Worm (Caenorhabditis elegans) whole organism, late embryonic: Measurements from ENCODE around the gene ndx-6.

Experiments used
- ama-1 ChIP-seq: fragments of 150-350 bp; optimal IDR thresholded peaks from 2 replicates; lab custom pipeline; 2014
- che-1 ChIP-seq: sonication (generic microtip); optimal IDR thresholded peaks from 2 replicates; lab custom pipeline; 2016; ENCODE audit warnings: mild to moderate bottlenecking, missing genetic modification characterization, missing compliant biosample characterization
- dve-1 ChIP-seq: sonication (generic microtip); optimal IDR thresholded peaks from 2 replicates; lab custom pipeline; 2017; ENCODE audit warnings: antibody characterized with exemption, mild to moderate bottlenecking, missing genetic modification characterization, missing compliant biosample characterization
- fkh-10 ChIP-seq: fragments of 150-350 bp; optimal IDR thresholded peaks from 2 replicates; lab custom pipeline; 2014; ENCODE audit warnings: missing biosample characterization, missing genetic modification reagents, missing genetic modification characterization
- lin-11 ChIP-seq: fragments of 200-800 bp; sonication (Bioruptor generic); optimal IDR thresholded peaks from 2 replicates; lab custom pipeline; 2018; ENCODE audit warnings: mild to moderate bottlenecking, missing genetic modification characterization, missing compliant biosample characterization
- nhr-11 ChIP-seq: fragments of 150-350 bp; optimal IDR thresholded peaks from 2 replicates; lab custom pipeline; 2014; ENCODE audit warnings: missing biosample characterization, missing genetic modification characterization

- TF ChIP-seq che-1 (tag; lab: Kevin White, UChicago) (no peak), dve-1 (tag; lab: Kevin White, UChicago) (peak; percentile 4), nhr-11 (tag; lab: Kevin White, UChicago) (no peak), lin-11 (no peak), ama-1 (lab: Kevin White, UChicago) (peak; percentile 43), fkh-10 (GFP tag; lab: Kevin White, UChicago) (no peak)
Measured at ce11 chrII:5379614-5380077, 10.0 kb downstream of the ndx-6 start, which contains the start of gene pkc-3.
